Fruit fly (Drosophila melanogaster): ENCODE results near the gene CG5068.

The CG5068 gene

DNA sequence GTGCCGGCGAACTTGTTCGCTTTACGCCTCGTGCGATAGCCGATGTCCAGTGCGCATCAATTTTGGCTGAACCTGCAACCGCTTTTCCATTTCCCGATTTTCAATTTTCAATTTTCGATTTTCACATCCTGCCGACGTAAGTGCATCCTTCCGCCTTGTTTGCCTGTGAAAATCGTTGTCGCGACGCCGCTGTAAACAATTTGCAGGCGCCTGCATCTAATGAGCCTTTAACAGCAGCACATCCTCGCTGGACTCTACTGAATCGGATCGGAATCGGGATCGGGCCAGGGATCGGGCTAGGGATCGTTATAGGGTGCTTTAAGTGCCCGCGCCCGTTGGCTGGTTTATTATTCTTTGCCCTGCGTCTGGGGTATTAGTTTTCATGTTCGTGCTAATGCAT lies 30.9 kb downstream of the CG5068 start:
- TF ChIP-seq Myc (optimal IDR thresholded peaks at IDR 0.05) (no peak), h (optimal IDR thresholded peaks at IDR 0.05) (no peak), Sin3A (optimal IDR thresholded peaks at IDR 0.05) (no peak), psq (optimal IDR thresholded peaks at IDR 0.05) (no peak), insv (optimal IDR thresholded peaks at IDR 0.05) (no peak), ttk (optimal IDR thresholded peaks at IDR 0.05) (no peak)

DNA sequence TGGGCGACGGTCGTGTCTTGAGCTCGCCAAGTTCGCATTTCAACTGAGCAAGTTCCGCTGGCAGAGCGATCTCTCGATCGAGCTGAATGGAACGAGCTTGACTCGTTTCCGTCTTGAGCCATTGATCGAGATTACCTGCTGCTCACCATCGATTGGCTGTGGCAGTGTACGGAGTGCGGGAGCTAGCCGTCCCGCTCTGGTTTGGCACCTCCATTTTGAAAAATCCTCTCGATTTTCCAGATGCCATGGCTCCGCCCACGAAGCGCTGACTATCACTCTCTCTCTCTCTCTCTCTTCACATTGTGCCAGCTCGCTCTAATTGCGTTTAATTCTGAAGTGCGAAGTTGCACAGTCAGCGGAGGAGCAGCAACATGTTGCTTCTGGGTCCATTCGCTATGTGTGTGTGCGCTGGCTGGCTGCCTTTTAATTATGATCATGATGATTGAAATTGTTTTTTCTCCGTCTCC lies 32.7 kb downstream of the CG5068 start, which contains the start of gene Doc2:
Doc2 (minus strand) TSS at position 51 of the 467 bp plus-strand sequence.
- TF ChIP-seq Sin3A (optimal IDR thresholded peaks at IDR 0.05) (no peak), h (optimal IDR thresholded peaks at IDR 0.05) (no peak), Myc (optimal IDR thresholded peaks at IDR 0.05) (no peak), insv (optimal IDR thresholded peaks at IDR 0.05) (no peak), ttk (optimal IDR thresholded peaks at IDR 0.05) (no peak)

dm6 chr3L:9020436-9021370 lies 34.2 kb downstream of the CG5068 start:
- no peak for TF ChIP-seq insv (optimal IDR thresholded peaks at IDR 0.05)
- TF ChIP-seq Myc (optimal IDR thresholded peaks at IDR 0.05), result no peak
- no peak for TF ChIP-seq Sin3A (optimal IDR thresholded peaks at IDR 0.05)
- TF ChIP-seq h (optimal IDR thresholded peaks at IDR 0.05), result no peak
- no peak for TF ChIP-seq ttk (optimal IDR thresholded peaks at IDR 0.05)
- no peak for TF ChIP-seq psq (optimal IDR thresholded peaks at IDR 0.05)

DNA sequence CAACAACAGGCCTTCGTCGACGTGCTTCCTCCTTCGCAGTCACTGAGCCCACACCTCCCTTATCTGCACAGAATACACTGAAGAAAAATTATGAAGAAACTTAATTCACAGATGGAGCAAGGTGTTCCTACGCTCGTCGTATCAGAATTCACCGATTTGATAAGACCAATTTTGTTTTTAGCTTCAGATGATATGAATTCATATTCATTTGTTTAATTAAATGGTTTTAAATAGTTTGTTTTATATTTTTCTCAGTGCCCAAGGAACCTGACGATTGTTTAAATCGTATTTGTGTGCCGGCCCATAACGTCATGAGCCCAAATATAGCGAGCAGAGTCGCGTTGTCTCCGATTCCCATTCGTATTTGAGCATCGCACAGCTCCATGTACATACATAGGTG lies 37.1 kb downstream of the CG5068 start:
- TF ChIP-seq ttk (optimal IDR thresholded peaks at IDR 0.05), result no peak
- TF ChIP-seq psq (optimal IDR thresholded peaks at IDR 0.05), result no peak
- TF ChIP-seq Sin3A (optimal IDR thresholded peaks at IDR 0.05), result no peak
- TF ChIP-seq h (optimal IDR thresholded peaks at IDR 0.05), result no peak
- TF ChIP-seq insv (optimal IDR thresholded peaks at IDR 0.05), result no peak
- no peak for TF ChIP-seq Myc (optimal IDR thresholded peaks at IDR 0.05)

- TF ChIP-seq h (optimal IDR thresholded peaks at IDR 0.05) (no peak), psq (optimal IDR thresholded peaks at IDR 0.05) (no peak), ttk (optimal IDR thresholded peaks at IDR 0.05) (no peak), insv (optimal IDR thresholded peaks at IDR 0.05) (no peak), Sin3A (optimal IDR thresholded peaks at IDR 0.05) (no peak), Myc (optimal IDR thresholded peaks at IDR 0.05) (no peak)
Measured at dm6 chr3L:9024741-9025140, 38.2 kb downstream of the CG5068 start.

- TF ChIP-seq h (optimal IDR thresholded peaks at IDR 0.05), result no peak
- no peak for TF ChIP-seq ttk (optimal IDR thresholded peaks at IDR 0.05)
- no peak for TF ChIP-seq psq (optimal IDR thresholded peaks at IDR 0.05)
- TF ChIP-seq Myc (optimal IDR thresholded peaks at IDR 0.05), result no peak
- no peak for TF ChIP-seq Sin3A (optimal IDR thresholded peaks at IDR 0.05)
- TF ChIP-seq insv (optimal IDR thresholded peaks at IDR 0.05), result no peak
Measured at dm6 chr3L:9025178-9025577, 38.7 kb downstream of the CG5068 start.

DNA sequence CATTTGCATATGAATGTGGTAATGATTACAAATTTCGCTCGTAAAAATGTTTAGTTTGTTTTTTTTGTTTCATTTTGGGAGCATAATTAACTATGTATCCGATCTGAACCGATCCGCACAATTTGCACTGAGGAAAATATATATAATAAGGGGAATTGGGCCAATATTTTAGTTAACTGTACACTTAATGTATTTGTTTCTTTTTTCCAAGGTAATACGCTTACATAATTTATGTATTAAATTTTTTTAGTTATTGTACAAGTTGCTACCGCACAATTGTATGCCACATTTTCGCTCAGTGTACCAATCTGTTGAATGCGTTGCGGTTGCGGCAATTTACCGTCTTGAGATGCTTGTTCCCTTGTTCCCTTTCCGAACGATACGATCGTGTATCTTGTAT lies 39.2 kb downstream of the CG5068 start:
- no peak for TF ChIP-seq Myc (optimal IDR thresholded peaks at IDR 0.05)
- no peak for TF ChIP-seq insv (optimal IDR thresholded peaks at IDR 0.05)
- no peak for TF ChIP-seq Sin3A (optimal IDR thresholded peaks at IDR 0.05)
- no peak for TF ChIP-seq h (optimal IDR thresholded peaks at IDR 0.05)
- TF ChIP-seq ttk (optimal IDR thresholded peaks at IDR 0.05), result no peak
- no peak for TF ChIP-seq psq (optimal IDR thresholded peaks at IDR 0.05)

DNA sequence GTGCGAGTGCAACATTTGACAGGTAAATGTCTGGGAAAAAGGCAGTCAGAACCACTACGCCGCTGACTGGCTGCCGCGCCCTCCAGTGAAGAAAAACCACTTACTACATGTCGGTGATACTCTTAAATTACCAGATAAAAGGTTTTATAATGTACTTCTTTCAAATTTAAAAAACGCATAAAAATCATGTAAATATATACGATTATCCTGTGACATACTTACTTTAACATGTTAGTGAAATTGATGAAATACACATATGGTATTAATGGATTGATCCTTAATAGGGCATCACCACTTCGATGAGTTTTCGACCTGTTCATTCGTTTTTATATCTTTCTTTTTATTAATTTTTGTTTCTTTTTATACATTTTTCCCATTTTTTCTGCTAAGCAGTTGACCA lies 40.1 kb downstream of the CG5068 start:
- TF ChIP-seq h (optimal IDR thresholded peaks at IDR 0.05), result no peak
- no peak for TF ChIP-seq psq (optimal IDR thresholded peaks at IDR 0.05)
- no peak for TF ChIP-seq Myc (optimal IDR thresholded peaks at IDR 0.05)
- TF ChIP-seq ttk (optimal IDR thresholded peaks at IDR 0.05), result no peak
- no peak for TF ChIP-seq Sin3A (optimal IDR thresholded peaks at IDR 0.05)
- no peak for TF ChIP-seq insv (optimal IDR thresholded peaks at IDR 0.05)

- TF ChIP-seq psq (optimal IDR thresholded peaks at IDR 0.05) (no peak), Sin3A (optimal IDR thresholded peaks at IDR 0.05) (no peak), h (optimal IDR thresholded peaks at IDR 0.05) (no peak), Myc (optimal IDR thresholded peaks at IDR 0.05) (no peak), insv (optimal IDR thresholded peaks at IDR 0.05) (no peak), ttk (optimal IDR thresholded peaks at IDR 0.05) (no peak)
Measured at dm6 chr3L:9027122-9027696, 40.7 kb downstream of the CG5068 start.

dm6 chr3L:9028057-9028456 lies 41.5 kb downstream of the CG5068 start:
- TF ChIP-seq Myc (optimal IDR thresholded peaks at IDR 0.05), result no peak
- no peak for TF ChIP-seq insv (optimal IDR thresholded peaks at IDR 0.05)
- TF ChIP-seq Sin3A (optimal IDR thresholded peaks at IDR 0.05), result no peak
- no peak for TF ChIP-seq h (optimal IDR thresholded peaks at IDR 0.05)
- no peak for TF ChIP-seq psq (optimal IDR thresholded peaks at IDR 0.05)

DNA sequence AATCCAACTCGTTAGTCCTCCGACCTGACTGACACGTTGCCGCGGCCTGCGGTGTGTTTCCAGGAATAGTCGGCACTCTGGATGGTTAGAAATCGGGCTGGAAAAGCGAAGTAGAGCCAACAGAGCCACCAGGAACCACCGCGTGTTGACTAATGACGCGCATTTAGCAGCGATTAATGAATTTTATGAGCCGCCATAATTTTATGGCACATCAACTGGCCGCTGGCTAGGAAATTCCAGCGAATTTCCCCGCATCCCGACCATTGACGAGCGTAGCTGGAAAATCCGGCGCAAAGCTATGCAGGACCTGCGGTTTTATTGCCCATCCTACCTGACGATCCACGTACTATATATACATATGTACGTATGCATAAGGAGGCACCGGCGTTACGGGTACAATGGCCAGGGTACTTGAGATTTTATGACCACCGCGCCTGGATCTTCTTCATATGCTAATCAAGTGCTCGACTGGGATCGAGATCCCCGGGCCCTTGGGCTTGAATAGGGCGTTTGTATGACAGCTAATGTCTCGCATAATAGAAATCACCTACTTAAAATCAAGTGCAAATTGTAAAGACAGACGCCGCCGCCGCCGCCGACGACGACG lies 42.8 kb downstream of the CG5068 start:
- TF ChIP-seq ttk (optimal IDR thresholded peaks at IDR 0.05) (no peak), psq (optimal IDR thresholded peaks at IDR 0.05) (no peak), insv (optimal IDR thresholded peaks at IDR 0.05) (no peak), Sin3A (optimal IDR thresholded peaks at IDR 0.05) (no peak), Myc (optimal IDR thresholded peaks at IDR 0.05) (no peak), h (optimal IDR thresholded peaks at IDR 0.05) (no peak)

DNA sequence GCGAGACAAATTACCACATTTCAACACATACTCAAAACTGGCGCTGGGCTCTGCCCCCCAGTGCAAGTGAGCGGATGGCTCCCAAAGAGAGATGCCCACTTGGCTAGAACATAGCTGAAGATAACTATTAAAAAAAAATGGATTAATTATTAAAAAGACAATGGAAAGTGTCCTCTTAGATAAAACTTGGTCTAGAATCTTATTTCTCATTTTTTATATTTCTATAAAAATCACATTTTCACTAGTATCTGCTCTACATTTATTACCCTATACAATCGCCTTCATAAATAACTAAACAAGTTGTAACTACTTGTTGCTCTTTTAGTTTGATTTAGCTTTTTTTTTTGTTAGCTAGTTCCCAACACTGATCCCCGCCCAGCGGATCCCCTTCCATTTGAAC lies 46.4 kb downstream of the CG5068 start:
- TF ChIP-seq insv (optimal IDR thresholded peaks at IDR 0.05) (no peak), Sin3A (optimal IDR thresholded peaks at IDR 0.05) (no peak), Myc (optimal IDR thresholded peaks at IDR 0.05) (no peak), psq (optimal IDR thresholded peaks at IDR 0.05) (no peak), ttk (optimal IDR thresholded peaks at IDR 0.05) (no peak), h (optimal IDR thresholded peaks at IDR 0.05) (no peak)

Data from Kc167 (cell line).